Worm (Caenorhabditis elegans) whole organism, L1 larva: ENCODE results near the gene EGAP9.3.
A peak's percentile ranks its signal among the peaks of the same experiment; 100 is the strongest.

Experiments used
- C16A3.4 ChIP-seq: fragments of 150-350 bp; optimal IDR thresholded peaks from 2 replicates; lab custom pipeline; 2014; ENCODE audit warnings: missing biosample characterization, missing genetic modification characterization
- F16B12.6 ChIP-seq: fragments of 150-350 bp; optimal IDR thresholded peaks from 2 replicates; lab custom pipeline; 2014; ENCODE audit warnings: missing biosample characterization, missing genetic modification characterization
- Y116A8C.19 ChIP-seq: sonication (generic microtip); optimal IDR thresholded peaks from 2 replicates; lab custom pipeline; 2016; ENCODE audit warnings: missing compliant biosample characterization, missing genetic modification characterization, borderline replicate concordance
- aha-1 ChIP-seq: fragments of 150-350 bp; optimal IDR thresholded peaks from 2 replicates; lab custom pipeline; 2014; ENCODE audit warnings: missing biosample characterization, missing genetic modification characterization
- blmp-1 ChIP-seq: fragments of 150-350 bp; optimal IDR thresholded peaks from 2 replicates; lab custom pipeline; 2014; ENCODE audit warnings: missing biosample characterization, missing genetic modification characterization
- ceh-63 ChIP-seq: fragments of 200-800 bp; sonication (Bioruptor generic); optimal IDR thresholded peaks from 2 replicates; lab custom pipeline; 2018; ENCODE audit warnings: mild to moderate bottlenecking, missing genetic modification characterization, missing compliant biosample characterization
- ceh-8 ChIP-seq: fragments of 200-800 bp; sonication (Bioruptor generic); optimal IDR thresholded peaks from 2 replicates; lab custom pipeline; 2018; ENCODE audit warnings: mild to moderate bottlenecking, missing genetic modification characterization, moderate library complexity, missing compliant biosample characterization
- ceh-82 ChIP-seq, 3 experiments: fragments of 150-350 bp in 1 of 3; sonication (generic microtip) in 2 of 3; optimal IDR thresholded peaks; 2 replicates each; lab custom pipeline; 2014 to 2017; ENCODE audit warnings: missing biosample characterization in 3 of 3, missing genetic modification characterization in 3 of 3
- ceh-88 ChIP-seq: fragments of 200-800 bp; sonication (Bioruptor generic); IDR thresholded peaks from 2 replicates; pipeline ENCODE4 v1.3.6; 2022; ENCODE audit warnings: missing genetic modification characterization, missing compliant biosample characterization
- efl-1 ChIP-seq, 4 experiments: fragments of 150-350 bp; optimal IDR thresholded peaks in 3 of 4; peaks in 1 of 4; 1 replicate in 1 of 4; 2 replicates in 3 of 4; lab custom pipeline; 2014; ENCODE audit warnings: missing biosample characterization in 2 of 4, missing genetic modification characterization in 2 of 4, missing genetic modification reagents in 2 of 4
- elt-2 ChIP-seq: sonication (generic microtip); optimal IDR thresholded peaks from 2 replicates; lab custom pipeline; 2016; ENCODE audit warnings: missing genetic modification characterization, mild to moderate bottlenecking, inconsistent platforms, missing compliant biosample characterization, missing genetic modification reagents
- ets-5 ChIP-seq: fragments of 200-800 bp; sonication (Bioruptor generic); IDR thresholded peaks from 2 replicates; pipeline ENCODE4 v1.3.6; 2022; ENCODE audit warnings: missing genetic modification characterization, missing compliant biosample characterization
- fkh-4 ChIP-seq: sonication (generic microtip); optimal IDR thresholded peaks from 2 replicates; lab custom pipeline; 2016; ENCODE audit warnings: missing compliant biosample characterization, missing genetic modification characterization, borderline replicate concordance
- grh-1 ChIP-seq: fragments of 200-800 bp; sonication (Bioruptor generic); IDR thresholded peaks from 2 replicates; pipeline ENCODE4 v1.3.6; 2022; ENCODE audit warnings: missing genetic modification reagents, missing genetic modification characterization, missing compliant biosample characterization
- hlh-17 ChIP-seq: fragments of 200-800 bp; sonication (Bioruptor generic); optimal IDR thresholded peaks from 2 replicates; lab custom pipeline; 2018; ENCODE audit warnings: missing genetic modification characterization, mild to moderate bottlenecking, missing compliant biosample characterization, moderate library complexity, borderline replicate concordance
- hlh-4 ChIP-seq: sonication (generic microtip); optimal IDR thresholded peaks from 2 replicates; lab custom pipeline; 2016; ENCODE audit warnings: mild to moderate bottlenecking, missing genetic modification characterization, missing compliant biosample characterization
- isw-1 ChIP-seq: fragments of 200-800 bp; sonication (Bioruptor generic); IDR thresholded peaks from 2 replicates; pipeline ENCODE4 v1.3.6; 2022; ENCODE audit warnings: missing genetic modification characterization, missing compliant biosample characterization
- jun-1 ChIP-seq: fragments of 150-350 bp; optimal IDR thresholded peaks from 2 replicates; lab custom pipeline; 2014; ENCODE audit warnings: missing biosample characterization, missing genetic modification reagents, missing genetic modification characterization
- lin-13 ChIP-seq: fragments of 150-350 bp; optimal IDR thresholded peaks from 2 replicates; lab custom pipeline; 2014; ENCODE audit warnings: missing biosample characterization, missing genetic modification reagents, missing genetic modification characterization
- lin-14 ChIP-seq: fragments of 200-800 bp; sonication (Bioruptor generic); optimal IDR thresholded peaks from 2 replicates; lab custom pipeline; 2018; ENCODE audit warnings: mild to moderate bottlenecking, missing genetic modification characterization, moderate library complexity, missing compliant biosample characterization
- lin-15B ChIP-seq: fragments of 150-350 bp; sonication (generic microtip); optimal IDR thresholded peaks from 3 replicates; lab custom pipeline; 2014; ENCODE audit warnings: missing biosample characterization, missing genetic modification characterization
- lin-35 ChIP-seq, 2 experiments: fragments of 150-350 bp; optimal IDR thresholded peaks; 2 replicates each; lab custom pipeline; 2014; ENCODE audit warnings: missing biosample characterization in 2 of 2, missing genetic modification characterization in 2 of 2, missing genetic modification reagents in 2 of 2
- lin-39 ChIP-seq: fragments of 150-350 bp; optimal IDR thresholded peaks from 2 replicates; lab custom pipeline; 2014; ENCODE audit warnings: missing biosample characterization, missing genetic modification reagents, missing genetic modification characterization
- lsy-2 ChIP-seq, 2 experiments: fragments of 150-350 bp; optimal IDR thresholded peaks; 2 replicates each; lab custom pipeline; 2014; ENCODE audit warnings: missing biosample characterization in 2 of 2, missing genetic modification characterization in 2 of 2
- mef-2 ChIP-seq: fragments of 150-350 bp; optimal IDR thresholded peaks from 2 replicates; lab custom pipeline; 2014; ENCODE audit warnings: missing biosample characterization, missing genetic modification characterization
- mep-1 ChIP-seq: fragments of 150-350 bp; optimal IDR thresholded peaks from 2 replicates; lab custom pipeline; 2014; ENCODE audit warnings: missing biosample characterization, missing genetic modification characterization
- nhr-20 ChIP-seq: sonication (generic microtip); optimal IDR thresholded peaks from 2 replicates; lab custom pipeline; 2016; ENCODE audit warnings: mild to moderate bottlenecking, missing genetic modification characterization, missing compliant biosample characterization
- nhr-71 ChIP-seq: sonication (generic microtip); optimal IDR thresholded peaks from 2 replicates; lab custom pipeline; 2016; ENCODE audit warnings: mild to moderate bottlenecking, missing genetic modification characterization, moderate library complexity, missing compliant biosample characterization
- nhr-76 ChIP-seq: sonication (generic microtip); optimal IDR thresholded peaks from 2 replicates; lab custom pipeline; 2017; ENCODE audit warnings: missing biosample characterization, missing genetic modification characterization
- nhr-77 ChIP-seq: fragments of 150-350 bp; optimal IDR thresholded peaks from 2 replicates; lab custom pipeline; 2014; ENCODE audit warnings: missing biosample characterization, missing genetic modification characterization
- nhr-84 ChIP-seq: sonication (generic microtip); optimal IDR thresholded peaks from 2 replicates; lab custom pipeline; 2017; ENCODE audit warnings: missing biosample characterization, missing genetic modification characterization
- nhr-90 ChIP-seq: sonication (generic microtip); optimal IDR thresholded peaks from 2 replicates; lab custom pipeline; 2016; ENCODE audit warnings: mild to moderate bottlenecking, missing genetic modification characterization, missing compliant biosample characterization; ENCODE audit not compliant: poor library complexity
- pag-3 ChIP-seq: sonication (generic microtip); optimal IDR thresholded peaks from 2 replicates; lab custom pipeline; 2017; ENCODE audit warnings: missing genetic modification characterization, mild to moderate bottlenecking, missing compliant biosample characterization, antibody characterized with exemption, borderline replicate concordance; ENCODE audit not compliant: insufficient read depth
- pax-3 ChIP-seq: fragments of 200-800 bp; sonication (Bioruptor generic); optimal IDR thresholded peaks from 2 replicates; lab custom pipeline; 2018; ENCODE audit warnings: mild to moderate bottlenecking, missing genetic modification characterization, moderate library complexity, missing compliant biosample characterization
- pqm-1 ChIP-seq: sonication (generic microtip); optimal IDR thresholded peaks from 3 replicates; lab custom pipeline; 2017; ENCODE audit warnings: missing biosample characterization, missing genetic modification characterization
- skn-1 ChIP-seq: fragments of 150-350 bp; optimal IDR thresholded peaks from 2 replicates; lab custom pipeline; 2014; ENCODE audit warnings: missing biosample characterization, missing genetic modification characterization
- snpc-4 ChIP-seq: fragments of 150-350 bp; optimal IDR thresholded peaks from 2 replicates; lab custom pipeline; 2014; ENCODE audit warnings: missing biosample characterization, missing genetic modification characterization
- snu-23 ChIP-seq: sonication (generic microtip); optimal IDR thresholded peaks from 2 replicates; lab custom pipeline; 2016; ENCODE audit warnings: missing genetic modification characterization, missing compliant biosample characterization
- sox-4 ChIP-seq: sonication (generic microtip); optimal IDR thresholded peaks from 2 replicates; lab custom pipeline; 2016; ENCODE audit warnings: missing genetic modification characterization, missing compliant biosample characterization
- swsn-7 ChIP-seq: sonication (generic microtip); optimal IDR thresholded peaks from 2 replicates; lab custom pipeline; 2016; ENCODE audit warnings: missing genetic modification characterization, missing compliant biosample characterization
- tbx-2 ChIP-seq: sonication (generic microtip); optimal IDR thresholded peaks from 2 replicates; lab custom pipeline; 2016; ENCODE audit warnings: missing genetic modification characterization, missing compliant biosample characterization
- unc-86 ChIP-seq: sonication (generic microtip); optimal IDR thresholded peaks from 2 replicates; lab custom pipeline; 2016; ENCODE audit warnings: missing genetic modification characterization, missing compliant biosample characterization
- zip-4 ChIP-seq: fragments of 200-800 bp; sonication (Bioruptor generic); optimal IDR thresholded peaks from 2 replicates; lab custom pipeline; 2018; ENCODE audit warnings: mild to moderate bottlenecking, missing genetic modification characterization, moderate library complexity, missing compliant biosample characterization
- ztf-4 ChIP-seq: fragments of 150-350 bp; optimal IDR thresholded peaks from 2 replicates; lab custom pipeline; 2014; ENCODE audit warnings: missing biosample characterization, missing genetic modification characterization

Gene EGAP9.3

ce11 chrV:6549148-6549547 is 30.8 kb downstream of the EGAP9.3 start, which contains the start of gene K04A8.20:
K04A8.20 (plus strand) TSS chrV:6549448.
- TF ChIP-seq pag-3 (tag; lab: Kevin White, UChicago) (no peak), efl-1 (optimal IDR thresholded peaks at IDR 0.05; lab: Kevin White, UChicago) (no peak), efl-1 (GFP tag; optimal IDR thresholded peaks at IDR 0.05 in 1 of 2; lab: Kevin White, UChicago) (peak in 1 of 2 experiments; percentile 83)

DNA sequence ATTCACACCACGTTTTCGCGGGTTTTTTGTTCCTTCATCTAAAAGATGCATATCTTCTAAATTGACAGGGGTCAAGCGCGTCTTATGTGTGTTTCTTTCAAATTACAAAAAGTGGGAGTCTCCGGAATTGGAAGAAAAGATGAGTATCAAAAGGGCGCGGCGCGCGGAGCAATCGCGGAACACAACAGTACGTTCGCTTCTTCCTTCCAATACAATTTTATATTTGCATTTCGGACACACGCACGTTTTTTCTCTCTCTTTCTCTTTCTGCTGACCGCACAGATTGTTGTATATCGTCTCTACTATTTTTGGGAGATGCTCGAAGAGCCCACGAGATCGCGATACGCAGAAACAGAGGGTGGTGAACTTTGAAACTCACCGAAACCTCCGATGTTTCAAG is 31.6 kb downstream of the EGAP9.3 start:
- TF ChIP-seq efl-1 (optimal IDR thresholded peaks at IDR 0.05; lab: Kevin White, UChicago) (no peak), efl-1 (GFP tag; optimal IDR thresholded peaks at IDR 0.05 in 1 of 2; lab: Kevin White, UChicago) (peak in 1 of 2 experiments; percentile 21), ceh-8 (no peak)

DNA sequence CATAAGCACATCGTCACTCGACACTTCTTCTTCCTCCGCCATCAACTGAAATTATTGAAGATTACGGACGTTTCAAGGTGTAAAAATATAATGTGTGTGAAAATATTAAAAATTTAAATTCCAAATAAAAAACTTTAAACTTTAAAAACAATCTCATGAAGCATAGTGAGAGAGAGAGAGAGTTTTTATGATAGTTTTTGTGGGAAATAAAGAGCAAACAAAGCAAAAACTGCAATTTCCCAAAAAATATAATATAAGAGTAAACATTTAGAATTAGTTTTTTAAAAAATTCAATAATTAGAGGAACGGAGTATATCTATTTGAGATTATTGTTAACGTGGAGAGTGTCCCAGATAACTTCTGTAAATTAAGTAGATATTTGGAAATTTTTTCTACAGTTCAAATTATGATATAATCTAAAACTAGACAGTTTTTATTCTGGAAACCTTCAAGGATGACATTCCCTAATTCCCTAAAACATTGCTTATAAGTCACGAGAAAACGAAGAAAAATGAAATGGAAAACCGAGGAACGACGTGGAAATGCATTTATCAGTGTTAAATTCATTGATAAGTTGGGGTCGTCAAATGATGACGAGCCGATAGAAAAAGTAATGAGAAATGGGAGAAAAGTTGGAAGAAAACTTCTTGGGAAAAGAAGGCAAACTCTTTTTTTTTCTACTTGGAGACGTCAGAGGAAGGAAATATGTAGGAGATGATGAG is 33.3 kb downstream of the EGAP9.3 start, which contains the start of gene dre-1:
dre-1 (minus strand) TSS at position 51 of the 722 bp plus-strand sequence.
- TF ChIP-seq efl-1 (optimal IDR thresholded peaks at IDR 0.05; lab: Kevin White, UChicago) = no peak
- TF ChIP-seq efl-1 (GFP tag; optimal IDR thresholded peaks at IDR 0.05 in 1 of 2; lab: Kevin White, UChicago) = peak in 1 of 2 experiments; percentile 35
- no peak for TF ChIP-seq F16B12.6 (tag; lab: Kevin White, UChicago)
- TF ChIP-seq lin-35 (GFP tag; optimal IDR thresholded peaks at IDR 0.05; lab: Kevin White, UChicago) = peak in 1 of 2 experiments; percentile 12

DNA sequence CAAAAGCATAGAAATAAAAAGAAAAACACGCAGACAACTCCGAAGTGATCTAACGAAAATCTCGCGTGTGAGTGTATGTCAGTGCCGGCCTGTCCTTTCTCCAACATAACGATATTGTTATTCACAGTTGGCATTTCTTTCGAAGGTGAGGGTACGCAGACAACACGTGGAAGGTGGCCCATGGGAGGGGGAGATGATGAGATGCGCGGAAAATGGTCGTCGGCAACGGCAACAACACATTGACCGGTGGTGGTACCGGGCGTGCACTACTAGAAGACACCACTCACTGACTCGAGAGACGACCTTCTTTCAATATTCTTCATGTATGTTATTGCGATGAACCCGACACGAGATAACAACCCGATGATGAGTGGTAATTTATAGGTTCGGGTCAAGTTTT is 34.9 kb downstream of the EGAP9.3 start:
- TF ChIP-seq hlh-4 = no peak
- no peak for TF ChIP-seq aha-1
- TF ChIP-seq ceh-88 (GFP tag; lab: Robert Waterston, UW) = no peak
- TF ChIP-seq ceh-63 (GFP tag; lab: Kevin White, UChicago) = no peak
- peak; percentile 6 for TF ChIP-seq nhr-71
- TF ChIP-seq hlh-17 (GFP tag; lab: Kevin White, UChicago) = no peak
- no peak for TF ChIP-seq sox-4 (tag; lab: Kevin White, UChicago)
- no peak for TF ChIP-seq fkh-4
- no peak for TF ChIP-seq isw-1 (GFP tag; lab: Robert Waterston, UW)
- no peak for TF ChIP-seq grh-1 (GFP tag; lab: Robert Waterston, UW)
- TF ChIP-seq swsn-7 = no peak
- peak; percentile 37 for TF ChIP-seq blmp-1 (tag; lab: Kevin White, UChicago)
- no peak for TF ChIP-seq elt-2 (tag; lab: Kevin White, UChicago)
- no peak for TF ChIP-seq lin-15B (tag; lab: Kevin White, UChicago)
- TF ChIP-seq lin-14 (GFP tag; lab: Kevin White, UChicago) = peak; percentile 77
- TF ChIP-seq lin-39 = no peak
- no peak for TF ChIP-seq ets-5 (GFP tag; lab: Robert Waterston, UW)
- TF ChIP-seq pax-3 (tag; lab: Kevin White, UChicago) = no peak
- no peak for TF ChIP-seq skn-1 (tag; lab: Kevin White, UChicago)
- TF ChIP-seq nhr-84 = no peak
- no peak for TF ChIP-seq zip-4 (GFP tag; lab: Kevin White, UChicago)
- peak; percentile 42 for TF ChIP-seq snu-23 (GFP tag; lab: Kevin White, UChicago)
- no peak for TF ChIP-seq jun-1 (tag; lab: Kevin White, UChicago)
- TF ChIP-seq nhr-90 (tag; lab: Kevin White, UChicago) = peak; percentile 28
- no peak for TF ChIP-seq nhr-76 (tag; lab: Kevin White, UChicago)
- peak; percentile 40 for TF ChIP-seq mep-1 (tag; lab: Kevin White, UChicago)
- TF ChIP-seq lin-13 = no peak
- TF ChIP-seq ztf-4 = no peak
- TF ChIP-seq F16B12.6 (tag; lab: Kevin White, UChicago) = no peak
- TF ChIP-seq snpc-4 (tag; lab: Kevin White, UChicago) = no peak
- peak; percentile 41 for TF ChIP-seq nhr-20 (tag; lab: Kevin White, UChicago)
- no peak for TF ChIP-seq Y116A8C.19 (tag; lab: Kevin White, UChicago)
- no peak for TF ChIP-seq C16A3.4
- no peak for TF ChIP-seq nhr-77
- TF ChIP-seq unc-86 (tag; lab: Kevin White, UChicago) = no peak
- TF ChIP-seq lsy-2 (tag; optimal IDR thresholded peaks at IDR 0.05; lab: Kevin White, UChicago) = no peak
- TF ChIP-seq tbx-2 = no peak
- TF ChIP-seq mef-2 (tag; lab: Kevin White, UChicago) = no peak
- TF ChIP-seq ceh-82 (tag; optimal IDR thresholded peaks at IDR 0.05; lab: Kevin White, UChicago) = no peak
- TF ChIP-seq pqm-1 = no peak
